Worm (Caenorhabditis elegans) whole organism, young adult: ENCODE data around the gene mrpl-49.

Experiments
- T26A5.8 ChIP-seq: sonication (generic microtip); optimal IDR thresholded peaks from 2 replicates; lab custom pipeline; 2016; ENCODE audit warnings: missing genetic modification characterization, missing compliant biosample characterization
- Y79H2A.3 ChIP-seq: fragments of 200-800 bp; sonication (Bioruptor generic); conservative IDR thresholded peaks from 2 replicates; pipeline ENCODE4 v1.3.6; 2022; ENCODE audit warnings: missing genetic modification reagents, missing genetic modification characterization, missing compliant biosample characterization
- akir-1 ChIP-seq: fragments of 200-800 bp; sonication (Bioruptor generic); optimal IDR thresholded peaks from 2 replicates; lab custom pipeline; 2018; ENCODE audit warnings: mild to moderate bottlenecking, missing genetic modification characterization, moderate library complexity, missing compliant biosample characterization
- ama-1 ChIP-seq, 3 experiments: fragments of 150-350 bp in 1 of 3; sonication (generic microtip) in 2 of 3; optimal IDR thresholded peaks; 2 replicates each; lab custom pipeline; 2014 to 2018; ENCODE audit warnings: missing biosample characterization in 2 of 3, missing genetic modification characterization in 2 of 3, missing genetic modification reagents in 2 of 3
- lin-54 ChIP-seq: fragments of 200-800 bp; sonication (Bioruptor generic); optimal IDR thresholded peaks from 2 replicates; lab custom pipeline; 2018; ENCODE audit warnings: mild to moderate bottlenecking, missing genetic modification characterization, missing compliant biosample characterization
- nfyb-1 ChIP-seq: fragments of 200-800 bp; sonication (Bioruptor generic); IDR thresholded peaks from 2 replicates; pipeline ENCODE4 v1.3.6; 2022; ENCODE audit warnings: missing genetic modification reagents, missing genetic modification characterization, missing compliant biosample characterization
- snpc-1.3 ChIP-seq: sonication (generic microtip); optimal IDR thresholded peaks from 2 replicates; lab custom pipeline; 2017; ENCODE audit warnings: missing genetic modification characterization, mild to moderate bottlenecking, missing compliant biosample characterization, antibody characterized with exemption, moderate library complexity, missing genotype, missing genetic modification reagents; ENCODE audit not compliant: insufficient read depth

- no peak for TF ChIP-seq Y79H2A.3 (GFP tag; lab: Robert Waterston, UW)
- no peak for TF ChIP-seq nfyb-1 (GFP tag; lab: Robert Waterston, UW)
- TF ChIP-seq snpc-1.3 (tag; lab: Kevin White, UChicago): no peak
- no peak for TF ChIP-seq lin-54 (GFP tag; lab: Kevin White, UChicago)
- no peak for TF ChIP-seq ama-1 (optimal IDR thresholded peaks at IDR 0.05; lab: Kevin White, UChicago)
- TF ChIP-seq ama-1 (GFP tag; optimal IDR thresholded peaks at IDR 0.05; lab: Kevin White, UChicago): no peak
- no peak for TF ChIP-seq T26A5.8 (tag; lab: Kevin White, UChicago)
- no peak for TF ChIP-seq akir-1 (GFP tag; lab: Kevin White, UChicago)
Observed at ce11 chrV:12706511-12706910, 21.9 kb upstream of the mrpl-49 start.
